Worm (Caenorhabditis elegans): ENCODE data around the gene H43I07.1.

DNA sequence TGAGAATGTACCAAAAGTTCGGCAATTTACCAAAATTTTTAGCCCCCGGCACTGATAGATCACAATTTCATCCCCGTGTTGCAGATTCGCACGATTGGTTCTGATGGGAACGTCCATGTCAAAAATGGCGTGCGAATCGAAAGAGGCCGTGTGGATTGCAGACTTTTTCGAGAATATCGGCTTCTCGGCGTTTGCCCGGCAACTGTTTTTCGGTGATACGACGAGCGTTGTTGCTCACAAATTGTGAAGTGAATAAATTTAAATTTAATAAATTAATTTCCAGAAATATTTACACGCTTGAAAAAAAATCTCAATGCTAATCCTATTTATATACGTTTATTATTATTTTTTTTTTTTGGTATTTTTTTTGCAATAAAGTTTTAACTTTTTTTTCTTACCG is 14.9 kb upstream of the H43I07.1 start:
- TF ChIP-seq him-1 (tag; optimal IDR thresholded peaks at IDR 0.05) = no peak
- no peak for TF ChIP-seq W03F9.2 (tag; optimal IDR thresholded peaks at IDR 0.05)
- no peak for TF ChIP-seq dao-5 (tag; optimal IDR thresholded peaks at IDR 0.05)

All from whole organism, L4/young adult.